Worm (Caenorhabditis elegans) whole organism, early embryonic: ENCODE measurements around the gene grl-22.

ENCODE experiments used
- B0310.2 ChIP-seq: sonication (generic microtip); optimal IDR thresholded peaks from 2 replicates; lab custom pipeline; 2016; ENCODE audit warnings: mild to moderate bottlenecking, missing genetic modification characterization, missing compliant biosample characterization
- aly-1 ChIP-seq: sonication (generic microtip); optimal IDR thresholded peaks from 2 replicates; lab custom pipeline; 2016; ENCODE audit warnings: missing genetic modification characterization, missing compliant biosample characterization
- ama-1 ChIP-seq: fragments of 150-350 bp; optimal IDR thresholded peaks from 2 replicates; lab custom pipeline; 2014
- ets-7 ChIP-seq: sonication (generic microtip); optimal IDR thresholded peaks from 2 replicates; lab custom pipeline; 2016; ENCODE audit warnings: missing genotype, missing genetic modification characterization, missing compliant biosample characterization
- hmbx-1 ChIP-seq: sonication (generic microtip); optimal IDR thresholded peaks from 2 replicates; lab custom pipeline; 2016; ENCODE audit warnings: mild to moderate bottlenecking, missing genetic modification characterization, missing compliant biosample characterization
- pes-1 ChIP-seq: fragments of 200-800 bp; sonication (Bioruptor generic); IDR thresholded peaks from 2 replicates; pipeline ENCODE4 v1.3.6; 2022; ENCODE audit warnings: missing genetic modification reagents, missing genetic modification characterization, missing compliant biosample characterization
- tbx-11 ChIP-seq: fragments of 200-800 bp; sonication (Bioruptor generic); IDR thresholded peaks from 2 replicates; pipeline ENCODE4 v1.3.6; 2022; ENCODE audit warnings: missing genetic modification characterization, missing compliant biosample characterization

DNA sequence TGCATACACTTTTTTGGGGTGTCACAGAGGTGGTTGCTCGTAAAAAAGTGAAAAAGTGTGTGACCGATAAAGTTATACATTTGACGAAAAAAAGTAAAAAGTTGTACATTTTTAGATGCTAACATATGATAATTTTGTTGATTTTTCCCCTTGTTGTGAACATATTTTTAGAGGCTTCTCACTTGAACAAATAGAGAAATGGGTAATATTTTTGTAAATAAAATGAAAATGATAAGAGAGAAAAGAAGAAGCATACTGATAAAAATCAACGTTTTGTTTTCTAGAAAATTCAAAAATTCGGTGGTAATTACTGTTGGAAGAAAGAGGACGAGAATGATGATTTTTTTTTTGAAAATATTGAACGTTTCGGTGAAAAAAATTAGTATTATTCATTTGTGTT, 6.5 kb upstream of the grl-22 start:
- no peak for TF ChIP-seq ets-7 (tag; lab: Kevin White, UChicago)
- TF ChIP-seq ama-1 (lab: Kevin White, UChicago) = no peak
- no peak for TF ChIP-seq aly-1 (tag; lab: Kevin White, UChicago)
- no peak for TF ChIP-seq tbx-11 (GFP tag; lab: Robert Waterston, UW)
- no peak for TF ChIP-seq pes-1 (GFP tag; lab: Robert Waterston, UW)
- no peak for TF ChIP-seq B0310.2
- TF ChIP-seq hmbx-1 (tag; lab: Kevin White, UChicago) = no peak
